Worm (Caenorhabditis elegans) whole organism, midembryonic: Measurements from ENCODE around the gene VC5.2.

Experiments
- T22C8.4 ChIP-seq: fragments of 200-800 bp; sonication (Bioruptor generic); IDR thresholded peaks from 2 replicates; pipeline ENCODE4 v1.3.6; 2022; ENCODE audit warnings: missing genetic modification characterization, missing compliant biosample characterization
- cog-1 ChIP-seq: sonication (generic microtip); optimal IDR thresholded peaks from 2 replicates; lab custom pipeline; 2016; ENCODE audit warnings: missing genetic modification characterization, missing compliant biosample characterization
- klf-2 ChIP-seq: fragments of 200-800 bp; sonication (Bioruptor generic); conservative IDR thresholded peaks from 2 replicates; pipeline ENCODE4 v1.3.6; 2022; ENCODE audit warnings: missing genetic modification reagents, missing genetic modification characterization, missing compliant biosample characterization
- ref-1 ChIP-seq: fragments of 200-800 bp; sonication (Bioruptor generic); conservative IDR thresholded peaks from 2 replicates; pipeline ENCODE4 v1.3.6; 2022; ENCODE audit warnings: missing genetic modification reagents, missing genetic modification characterization, missing compliant biosample characterization
- tab-1 ChIP-seq: fragments of 200-800 bp; sonication (Bioruptor generic); IDR thresholded peaks from 2 replicates; pipeline ENCODE4 v1.3.6; 2022; ENCODE audit warnings: missing genetic modification characterization, missing compliant biosample characterization
- ztf-23 ChIP-seq: fragments of 200-800 bp; sonication (Bioruptor generic); IDR thresholded peaks from 2 replicates; pipeline ENCODE4 v1.3.6; 2022; ENCODE audit warnings: missing genetic modification reagents, missing genetic modification characterization, missing compliant biosample characterization

DNA sequence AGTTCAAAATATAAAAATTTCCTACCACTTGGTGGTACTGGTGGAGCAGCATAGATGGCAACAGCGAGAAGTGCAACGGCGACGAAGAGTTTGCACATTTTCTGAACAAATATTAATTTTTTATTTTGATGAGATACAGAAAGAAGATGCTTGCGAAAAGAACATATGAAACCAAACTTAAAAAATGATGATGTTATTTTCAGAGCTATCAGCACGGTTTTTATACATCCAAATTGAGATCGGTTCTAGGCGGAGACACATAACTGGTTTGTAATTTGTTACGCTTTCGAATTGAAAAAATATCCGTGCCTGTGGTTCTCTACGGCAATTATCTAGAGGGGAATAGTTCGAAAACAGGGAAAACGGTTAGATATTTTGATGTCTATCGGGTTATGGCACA, 32.7 kb upstream of the VC5.2 start, which contains the start of gene txt-17:
- TF ChIP-seq ztf-23 (no peak), tab-1 (GFP tag; lab: Robert Waterston, UW) (no peak), klf-2 (no peak), cog-1 (tag; lab: Kevin White, UChicago) (no peak), ref-1 (GFP tag; lab: Robert Waterston, UW) (no peak), T22C8.4 (GFP tag; lab: Robert Waterston, UW) (no peak)
